Fruit fly (Drosophila melanogaster) whole organism, embryonic: Measurements from ENCODE around the gene Pc.

Experiments
- Asciz ChIP-seq: fragments of 200-800 bp; sonication (Bioruptor generic); optimal IDR thresholded peaks from 2 replicates; lab custom pipeline; 2017; ENCODE audit warnings: missing biosample characterization, mild to moderate bottlenecking, missing genetic modification characterization, missing genetic modification reagents
- B-H1 ChIP-seq: fragments of 200-800 bp; sonication (Bioruptor generic); IDR thresholded peaks from 3 replicates; pipeline ENCODE4 v1.3.6; 2022; ENCODE audit warnings: missing biosample characterization, missing genetic modification characterization
- Bteb2 ChIP-seq: fragments of 200-800 bp; sonication (Bioruptor generic); optimal IDR thresholded peaks from 2 replicates; lab custom pipeline; 2016; ENCODE audit warnings: missing biosample characterization, missing genetic modification characterization
- CG10654 ChIP-seq: fragments of 200-800 bp; sonication (Bioruptor generic); optimal IDR thresholded peaks from 2 replicates; lab custom pipeline; 2016; ENCODE audit warnings: missing biosample characterization, missing genetic modification characterization
- CG12219 ChIP-seq: fragments of 200-800 bp; sonication (Bioruptor generic); optimal IDR thresholded peaks from 3 replicates; lab custom pipeline; 2018; ENCODE audit warnings: missing biosample characterization, mild to moderate bottlenecking, missing genetic modification characterization
- CG14667 ChIP-seq: fragments of 200-800 bp; sonication (Bioruptor generic); IDR thresholded peaks from 2 replicates; pipeline ENCODE4 v1.3.6; 2022; ENCODE audit warnings: missing biosample characterization, missing genetic modification characterization
- CG1529 ChIP-seq: fragments of 200-800 bp; sonication (Bioruptor generic); optimal IDR thresholded peaks from 3 replicates; lab custom pipeline; 2018; ENCODE audit warnings: missing biosample characterization, missing genetic modification characterization
- CG15479 ChIP-seq: fragments of 200-800 bp; sonication (Bioruptor generic); optimal IDR thresholded peaks from 3 replicates; lab custom pipeline; 2019; ENCODE audit warnings: missing biosample characterization, mild to moderate bottlenecking, missing genetic modification characterization, moderate library complexity
- CG17359 ChIP-seq: fragments of 200-800 bp; sonication (Bioruptor generic); optimal IDR thresholded peaks from 3 replicates; lab custom pipeline; 2018; ENCODE audit warnings: missing biosample characterization, mild to moderate bottlenecking, missing genetic modification characterization, moderate library complexity
- CG17361 ChIP-seq: fragments of 200-800 bp; sonication (Bioruptor generic); IDR thresholded peaks from 3 replicates; pipeline ENCODE4 v1.3.6; 2022; ENCODE audit warnings: missing biosample characterization, missing genetic modification characterization
- CG17385 ChIP-seq: fragments of 200-800 bp; sonication (Bioruptor generic); optimal IDR thresholded peaks from 3 replicates; lab custom pipeline; 2018; ENCODE audit warnings: missing biosample characterization, mild to moderate bottlenecking, missing genetic modification characterization
- CG2202 ChIP-seq: fragments of 200-800 bp; sonication (Bioruptor generic); optimal IDR thresholded peaks from 2 replicates; lab custom pipeline; 2018; ENCODE audit warnings: missing biosample characterization, mild to moderate bottlenecking, missing genetic modification characterization
- CG31441 ChIP-seq: fragments of 200-800 bp; sonication (Bioruptor generic); IDR thresholded peaks from 2 replicates; pipeline ENCODE4 v1.3.6; 2022; ENCODE audit warnings: missing biosample characterization, missing genetic modification characterization
- CG33557 ChIP-seq: fragments of 200-800 bp; sonication (Bioruptor generic); optimal IDR thresholded peaks from 2 replicates; lab custom pipeline; 2019; ENCODE audit warnings: missing biosample characterization, mild to moderate bottlenecking, missing genetic modification characterization, moderate library complexity
- CG34224 ChIP-seq: fragments of 200-800 bp; sonication (Bioruptor generic); IDR thresholded peaks from 3 replicates; pipeline ENCODE4 v1.3.6; 2022; ENCODE audit warnings: missing biosample characterization, missing genetic modification characterization; ENCODE audit not compliant: partially characterized antibody
- CG42726 ChIP-seq: fragments of 200-800 bp; sonication (Bioruptor generic); IDR thresholded peaks from 2 replicates; pipeline ENCODE4 v1.3.6; 2022; ENCODE audit warnings: missing biosample characterization, missing genetic modification characterization; ENCODE audit not compliant: partially characterized antibody
- CG4360 ChIP-seq: fragments of 200-800 bp; sonication (Bioruptor generic); IDR thresholded peaks from 2 replicates; pipeline ENCODE4 v1.3.6; 2022; ENCODE audit warnings: missing biosample characterization, missing genetic modification characterization
- CG4820 ChIP-seq: fragments of 200-800 bp; sonication (Bioruptor generic); optimal IDR thresholded peaks from 3 replicates; lab custom pipeline; 2016; ENCODE audit warnings: missing biosample characterization, missing genetic modification characterization
- CG6254 ChIP-seq: fragments of 200-800 bp; sonication (Bioruptor generic); optimal IDR thresholded peaks from 3 replicates; lab custom pipeline; 2017; ENCODE audit warnings: mild to moderate bottlenecking, missing biosample characterization, missing genetic modification reagents, missing genetic modification characterization
- CG7786 ChIP-seq: fragments of 200-800 bp; sonication (Bioruptor generic); optimal IDR thresholded peaks from 2 replicates; lab custom pipeline; 2016; ENCODE audit warnings: missing biosample characterization, missing genetic modification characterization
- CG9797 ChIP-seq: fragments of 200-800 bp; sonication (Bioruptor generic); optimal IDR thresholded peaks from 3 replicates; lab custom pipeline; 2018; ENCODE audit warnings: missing biosample characterization, mild to moderate bottlenecking, missing genetic modification characterization
- CkIIα-i1 ChIP-seq: fragments of 200-800 bp; sonication (Bioruptor generic); IDR thresholded peaks from 2 replicates; pipeline ENCODE4 v1.3.6; 2022; ENCODE audit warnings: missing biosample characterization, missing genetic modification characterization
- CoRest ChIP-seq: fragments of 200-800 bp; sonication (Bioruptor generic); optimal IDR thresholded peaks from 3 replicates; lab custom pipeline; 2018; ENCODE audit warnings: missing biosample characterization, mild to moderate bottlenecking, missing genetic modification characterization, moderate library complexity
- Dll ChIP-seq: fragments of 200-800 bp; sonication (Bioruptor generic); IDR thresholded peaks from 4 replicates; pipeline ENCODE4 v1.3.6; 2022; ENCODE audit warnings: missing biosample characterization, missing genetic modification characterization; ENCODE audit not compliant: partially characterized antibody
- Fer2 ChIP-seq: fragments of 200-800 bp; sonication (Bioruptor generic); optimal IDR thresholded peaks from 2 replicates; lab custom pipeline; 2018; ENCODE audit warnings: missing biosample characterization, mild to moderate bottlenecking, missing genetic modification characterization, moderate library complexity
- Hey ChIP-seq: fragments of 200-800 bp; sonication (Bioruptor generic); optimal IDR thresholded peaks from 3 replicates; lab custom pipeline; 2018; ENCODE audit warnings: missing biosample characterization, mild to moderate bottlenecking, missing genetic modification characterization
- Hsf ChIP-seq: fragments of 200-800 bp; sonication (Bioruptor generic); optimal IDR thresholded peaks from 3 replicates; lab custom pipeline; 2016; ENCODE audit warnings: missing biosample characterization, missing genetic modification characterization
- Lpt ChIP-seq: fragments of >200 bp; optimal IDR thresholded peaks from 2 replicates; lab custom pipeline; 2018; ENCODE audit warnings: missing biosample characterization, missing genetic modification characterization
- Meics ChIP-seq: fragments of 200-800 bp; sonication (Bioruptor generic); optimal IDR thresholded peaks from 2 replicates; lab custom pipeline; 2017; ENCODE audit warnings: missing biosample characterization, mild to moderate bottlenecking, missing genetic modification characterization
- Oli ChIP-seq: fragments of 200-800 bp; sonication (Bioruptor generic); optimal IDR thresholded peaks from 2 replicates; lab custom pipeline; 2018; ENCODE audit warnings: missing biosample characterization, mild to moderate bottlenecking, missing genetic modification characterization, moderate library complexity
- Opbp ChIP-seq: fragments of 200-800 bp; sonication (Bioruptor generic); IDR thresholded peaks from 3 replicates; pipeline ENCODE4 v1.3.6; 2022; ENCODE audit warnings: missing biosample characterization, missing genetic modification characterization; ENCODE audit not compliant: partially characterized antibody
- Optix ChIP-seq: fragments of 200-800 bp; sonication (Bioruptor generic); IDR thresholded peaks from 3 replicates; pipeline ENCODE4 v1.3.6; 2022; ENCODE audit warnings: missing biosample characterization, missing genetic modification characterization
- Poxn ChIP-seq: fragments of 200-800 bp; sonication (Bioruptor generic); IDR thresholded peaks from 2 replicates; pipeline ENCODE4 v1.3.6; 2022; ENCODE audit warnings: missing biosample characterization, missing genetic modification characterization
- Ravus ChIP-seq: fragments of 200-800 bp; sonication (Bioruptor generic); IDR thresholded peaks from 2 replicates; pipeline ENCODE4 v1.3.6; 2022; ENCODE audit warnings: missing biosample characterization, missing genetic modification characterization
- Sin3A ChIP-seq: fragments of >200 bp; optimal IDR thresholded peaks from 2 replicates; lab custom pipeline; 2018
- br ChIP-seq: fragments of >200 bp; optimal IDR thresholded peaks from 2 replicates; lab custom pipeline; 2017
- caup ChIP-seq: fragments of 200-800 bp; sonication (Bioruptor generic); optimal IDR thresholded peaks from 3 replicates; lab custom pipeline; 2017; ENCODE audit warnings: missing biosample characterization, mild to moderate bottlenecking, missing genetic modification characterization, moderate library complexity; ENCODE audit not compliant: severe bottlenecking
- ci ChIP-seq: fragments of 200-800 bp; sonication (Bioruptor generic); IDR thresholded peaks from 3 replicates; pipeline ENCODE4 v1.3.6; 2022; ENCODE audit warnings: missing biosample characterization, missing genetic modification characterization
- gro ChIP-seq: fragments of 200-800 bp; sonication (Bioruptor generic); optimal IDR thresholded peaks from 2 replicates; lab custom pipeline; 2016; ENCODE audit warnings: missing biosample characterization, missing genetic modification characterization
- gt ChIP-seq: fragments of 200-800 bp; sonication (Bioruptor generic); IDR thresholded peaks from 2 replicates; pipeline ENCODE4 v1.3.6; 2022; ENCODE audit warnings: missing biosample characterization, missing genetic modification characterization
- hbn ChIP-seq: fragments of 200-800 bp; sonication (Bioruptor generic); IDR thresholded peaks from 2 replicates; pipeline ENCODE4 v1.3.6; 2022; ENCODE audit warnings: missing biosample characterization, missing genetic modification characterization; ENCODE audit not compliant: partially characterized antibody
- kah ChIP-seq: fragments of 200-800 bp; sonication (Bioruptor generic); optimal IDR thresholded peaks from 2 replicates; lab custom pipeline; 2018; ENCODE audit warnings: missing biosample characterization, mild to moderate bottlenecking, missing genetic modification characterization
- mam ChIP-seq: fragments of 200-800 bp; sonication (Bioruptor generic); optimal IDR thresholded peaks from 3 replicates; lab custom pipeline; 2016; ENCODE audit warnings: missing biosample characterization, missing genetic modification characterization
- nerfin-2 ChIP-seq: fragments of 200-800 bp; sonication (Bioruptor generic); IDR thresholded peaks from 2 replicates; pipeline ENCODE4 v1.3.6; 2022; ENCODE audit warnings: missing biosample characterization, missing genetic modification characterization; ENCODE audit not compliant: partially characterized antibody
- pita ChIP-seq: fragments of 200-800 bp; sonication (Bioruptor generic); optimal IDR thresholded peaks from 2 replicates; lab custom pipeline; 2017; ENCODE audit warnings: missing biosample characterization, mild to moderate bottlenecking, missing genetic modification characterization
- ranshi ChIP-seq: fragments of 200-800 bp; sonication (Bioruptor generic); IDR thresholded peaks from 2 replicates; pipeline ENCODE4 v1.3.6; 2022; ENCODE audit warnings: missing biosample characterization, missing genetic modification characterization
- sim ChIP-seq: fragments of 200-800 bp; sonication (Bioruptor generic); IDR thresholded peaks from 2 replicates; pipeline ENCODE4 v1.3.6; 2022; ENCODE audit warnings: missing biosample characterization, missing genetic modification characterization
- sisA ChIP-seq: fragments of 200-800 bp; sonication (Bioruptor generic); IDR thresholded peaks from 2 replicates; pipeline ENCODE4 v1.3.6; 2022; ENCODE audit warnings: missing biosample characterization, missing genetic modification characterization
- slou ChIP-seq: fragments of 200-800 bp; sonication (Bioruptor generic); optimal IDR thresholded peaks from 3 replicates; lab custom pipeline; 2016; ENCODE audit warnings: missing biosample characterization, missing genetic modification characterization
- tio ChIP-seq: fragments of 200-800 bp; sonication (Bioruptor generic); optimal IDR thresholded peaks from 2 replicates; lab custom pipeline; 2017; ENCODE audit warnings: missing biosample characterization, missing genetic modification characterization, inconsistent platforms
- toy ChIP-seq: fragments of 200-800 bp; sonication (Bioruptor generic); IDR thresholded peaks from 2 replicates; pipeline ENCODE4 v1.3.6; 2022; ENCODE audit warnings: missing biosample characterization, missing genetic modification characterization
- yki ChIP-seq: fragments of >200 bp; optimal IDR thresholded peaks from 3 replicates; lab custom pipeline; 2018

The Pc gene

DNA sequence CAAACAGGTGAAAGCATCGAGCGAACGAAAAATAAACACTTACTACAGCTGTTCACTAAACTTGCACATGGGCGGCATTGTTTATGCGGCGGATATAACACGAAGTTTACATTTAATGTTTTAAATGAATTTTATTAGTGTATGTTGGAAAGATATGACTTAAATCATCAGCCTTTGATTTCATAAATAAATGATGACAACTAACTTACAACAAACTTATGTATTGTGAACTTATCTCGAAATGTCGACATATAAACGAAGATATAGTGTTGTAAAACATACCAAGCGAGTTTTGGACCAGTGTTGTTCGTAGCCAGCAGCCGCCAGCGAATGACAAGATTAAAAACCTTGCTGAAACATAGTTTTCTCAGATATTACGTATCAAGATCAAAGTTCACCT, 13.4 kb downstream of the Pc start, which contains the start of the genes CG11309 and CG7632 (continued):
- TF ChIP-seq Bteb2 (GFP tag; lab: Kevin White, UChicago) (peak; percentile 99), kah (GFP tag; lab: Kevin White, UChicago) (peak; percentile 99), mam (peak; percentile 98), pita (no peak), CG7786 (GFP tag; lab: Kevin White, UChicago) (peak; percentile 98), Hsf (GFP tag; lab: Kevin White, UChicago) (peak; percentile 99), Optix (peak; percentile 89), sim (peak; percentile 98), sisA (GFP tag; lab: Robert Waterston, UW) (peak; percentile 92), B-H1 (GFP tag; lab: Robert Waterston, UW) (peak; percentile 96), Opbp (GFP tag; lab: Robert Waterston, UW) (no peak; the same call in 2 of the 3 replicates), Asciz (peak; percentile 100), CG9797 (GFP tag; lab: Kevin White, UChicago) (peak; percentile 74), caup (peak; percentile 99), CoRest (tag; lab: Kevin White, UChicago) (peak; percentile 99), tio (peak; percentile 94), CG17361 (peak; percentile 99), br (no peak), gt (GFP tag; lab: Robert Waterston, UW) (peak; percentile 94), Ravus (GFP tag; lab: Robert Waterston, UW) (peak; percentile 90), Lpt (GFP tag; lab: Kevin White, UChicago) (no peak), CG4820 (GFP tag; lab: Kevin White, UChicago) (peak; percentile 100), Oli (peak; percentile 99), CG1529 (GFP tag; lab: Kevin White, UChicago) (peak; percentile 99), CG33557 (GFP tag; lab: Kevin White, UChicago) (peak; percentile 100), toy (GFP tag; lab: Robert Waterston, UW) (peak; percentile 97), CG12219 (GFP tag; lab: Kevin White, UChicago) (peak; percentile 100), ci (GFP tag; lab: Robert Waterston, UW) (peak; percentile 100), gro (GFP tag; lab: Kevin White, UChicago) (peak; percentile 99), CG42726 (no peak), CG6254 (GFP tag; lab: Kevin White, UChicago) (peak; percentile 98), CG17359 (tag; lab: Kevin White, UChicago) (peak; percentile 99), Dll (GFP tag; lab: Robert Waterston, UW) (peak; percentile 49; the same call in 1 of the 4 replicates), CG31441 (GFP tag; lab: Robert Waterston, UW) (peak; percentile 100), yki (lab: Kevin White, UChicago) (peak; percentile 57), Fer2 (peak; percentile 99), Meics (peak; percentile 99), ranshi (peak; percentile 98), nerfin-2 (GFP tag; lab: Robert Waterston, UW) (no peak), Hey (tag; lab: Kevin White, UChicago) (peak; percentile 98), CG2202 (tag; lab: Kevin White, UChicago) (peak; percentile 100), CG34224 (GFP tag; lab: Robert Waterston, UW) (no peak; the same call in 2 of the 3 replicates), hbn (GFP tag; lab: Robert Waterston, UW) (peak; percentile 36; the same call in 1 of the 2 replicates), CG15479 (GFP tag; lab: Kevin White, UChicago) (peak; percentile 81), CG17385 (GFP tag; lab: Kevin White, UChicago) (peak; percentile 99), CkIIα-i1 (GFP tag; lab: Robert Waterston, UW) (peak; percentile 75), CG14667 (GFP tag; lab: Robert Waterston, UW) (peak; percentile 89), Sin3A (lab: Kevin White, UChicago) (peak; percentile 9), CG10654 (peak; percentile 98), slou (peak; percentile 96), Poxn (GFP tag; lab: Robert Waterston, UW) (peak; percentile 84), CG4360 (GFP tag; lab: Robert Waterston, UW) (peak; percentile 88)
